Worm (Caenorhabditis elegans) whole organism, L4 larva: Measurements from ENCODE around the gene spch-1.

ENCODE experiments used
- R02D3.7 ChIP-seq: fragments of 150-350 bp; sonication (generic microtip); optimal IDR thresholded peaks from 3 replicates; lab custom pipeline; 2014; ENCODE audit warnings: missing biosample characterization, missing genetic modification characterization
- Y5F2A.4 ChIP-seq: fragments of 200-800 bp; sonication (Bioruptor generic); optimal IDR thresholded peaks from 2 replicates; lab custom pipeline; 2018; ENCODE audit warnings: mild to moderate bottlenecking, missing genetic modification characterization, missing compliant biosample characterization
- aly-2 ChIP-seq: sonication (generic microtip); optimal IDR thresholded peaks from 2 replicates; lab custom pipeline; 2018; ENCODE audit warnings: missing biosample characterization, missing genetic modification characterization
- daf-16 ChIP-seq, 3 experiments: sonication (generic microtip); optimal IDR thresholded peaks; 2 replicates each; lab custom pipeline; 2016 to 2017; ENCODE audit warnings: missing genetic modification characterization in 3 of 3, missing genetic modification reagents in 3 of 3, mild to moderate bottlenecking in 2 of 3, missing compliant biosample characterization in 2 of 3, missing biosample characterization in 1 of 3, moderate library complexity in 1 of 3
- daf-19 ChIP-seq: fragments of 200-800 bp; sonication (Bioruptor generic); conservative IDR thresholded peaks from 2 replicates; pipeline ENCODE4 v1.3.6; 2022; ENCODE audit warnings: missing genetic modification characterization, missing compliant biosample characterization
- egl-43 ChIP-seq: fragments of 200-800 bp; sonication (Bioruptor generic); IDR thresholded peaks from 2 replicates; pipeline ENCODE4 v1.3.6; 2022; ENCODE audit warnings: missing genetic modification reagents, missing genetic modification characterization, missing compliant biosample characterization
- lir-3 ChIP-seq: sonication (generic microtip); optimal IDR thresholded peaks from 2 replicates; lab custom pipeline; 2016; ENCODE audit warnings: mild to moderate bottlenecking, missing genetic modification characterization, missing compliant biosample characterization
- sdz-12 ChIP-seq: fragments of 200-800 bp; sonication (Bioruptor generic); optimal IDR thresholded peaks from 2 replicates; lab custom pipeline; 2018; ENCODE audit warnings: mild to moderate bottlenecking, missing genetic modification characterization, missing compliant biosample characterization
- set-16 ChIP-seq: fragments of 200-800 bp; sonication (Bioruptor generic); IDR thresholded peaks from 2 replicates; pipeline ENCODE4 v1.3.6; 2022; ENCODE audit warnings: missing genetic modification reagents, missing genetic modification characterization, missing compliant biosample characterization
- skn-1 ChIP-seq: fragments of 150-350 bp; optimal IDR thresholded peaks from 2 replicates; lab custom pipeline; 2014; ENCODE audit warnings: missing biosample characterization, missing genetic modification characterization
- spr-3 ChIP-seq: fragments of 200-800 bp; sonication (Bioruptor generic); optimal IDR thresholded peaks from 2 replicates; lab custom pipeline; 2018; ENCODE audit warnings: mild to moderate bottlenecking, missing genetic modification characterization, missing compliant biosample characterization
- zip-11 ChIP-seq: fragments of 200-800 bp; sonication (Bioruptor generic); IDR thresholded peaks from 2 replicates; pipeline ENCODE4 v1.3.6; 2022; ENCODE audit warnings: missing genetic modification characterization, missing compliant biosample characterization

DNA sequence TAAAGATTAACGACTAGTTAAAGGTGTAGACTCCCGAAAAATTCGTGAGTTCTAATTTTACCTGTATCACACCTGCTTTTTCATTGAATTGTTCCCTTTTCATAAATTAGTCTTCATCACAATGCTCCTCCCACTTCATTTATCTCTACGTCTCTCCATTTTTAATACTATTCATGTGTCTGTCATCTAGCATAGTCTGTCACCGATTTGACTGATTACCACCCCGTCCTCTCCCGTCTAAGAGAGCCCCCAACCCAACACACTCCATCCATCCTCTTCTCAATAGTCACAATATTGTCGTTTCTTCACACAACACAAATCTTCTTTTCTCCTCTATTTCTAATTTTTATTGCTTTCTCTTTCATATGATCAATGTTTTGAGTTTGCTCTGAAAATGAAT is 46.2 kb downstream of the spch-1 start:
- TF ChIP-seq spr-3 (GFP tag; lab: Kevin White, UChicago) (no peak), Y5F2A.4 (GFP tag; lab: Kevin White, UChicago) (no peak), skn-1 (tag; lab: Kevin White, UChicago) (no peak), zip-11 (GFP tag; lab: Robert Waterston, UW) (no peak), aly-2 (no peak), daf-16 (GFP tag; optimal IDR thresholded peaks at IDR 0.05; lab: Kevin White, UChicago) (no peak), daf-16 (tag; optimal IDR thresholded peaks at IDR 0.05; lab: Kevin White, UChicago) (no peak), sdz-12 (GFP tag; lab: Kevin White, UChicago) (no peak), R02D3.7 (tag; lab: Kevin White, UChicago) (no peak), egl-43 (GFP tag; lab: Robert Waterston, UW) (no peak), set-16 (GFP tag; lab: Robert Waterston, UW) (no peak), daf-19 (GFP tag; lab: Robert Waterston, UW) (no peak), lir-3 (no peak)
